Worm (Caenorhabditis elegans) whole organism, L4/young adult: ENCODE data around the gene D2062.4.
"Not testable (repeated sequence)": the region's sequence is repeated elsewhere in the genome, so short reads cannot be mapped to it uniquely, and the experiment has no call there.

Experiments used
- W03F9.2 ChIP-seq: fragments of 150-350 bp; optimal IDR thresholded peaks from 2 replicates; lab custom pipeline; 2014; ENCODE audit warnings: missing biosample characterization, missing genetic modification characterization
- dao-5 ChIP-seq: sonication (generic microtip); optimal IDR thresholded peaks from 2 replicates; lab custom pipeline; 2016; ENCODE audit warnings: missing genotype, missing genetic modification characterization, moderate library complexity, missing compliant biosample characterization
- him-1 ChIP-seq: sonication (generic microtip); optimal IDR thresholded peaks from 2 replicates; lab custom pipeline; 2016; ENCODE audit warnings: missing genotype, missing genetic modification reagents, missing genetic modification characterization, missing compliant biosample characterization

The D2062.4 gene

ce11 chrII:2646756-2647155 is 23.6 kb downstream of the D2062.4 start, which contains the start of gene F22E5.12:
TSS of gene F22E5.12 (minus strand) at chrII:2646856.
- not testable (repeated sequence) for TF ChIP-seq him-1, W03F9.2, dao-5 (tag; lab: Kevin White, UChicago)

DNA sequence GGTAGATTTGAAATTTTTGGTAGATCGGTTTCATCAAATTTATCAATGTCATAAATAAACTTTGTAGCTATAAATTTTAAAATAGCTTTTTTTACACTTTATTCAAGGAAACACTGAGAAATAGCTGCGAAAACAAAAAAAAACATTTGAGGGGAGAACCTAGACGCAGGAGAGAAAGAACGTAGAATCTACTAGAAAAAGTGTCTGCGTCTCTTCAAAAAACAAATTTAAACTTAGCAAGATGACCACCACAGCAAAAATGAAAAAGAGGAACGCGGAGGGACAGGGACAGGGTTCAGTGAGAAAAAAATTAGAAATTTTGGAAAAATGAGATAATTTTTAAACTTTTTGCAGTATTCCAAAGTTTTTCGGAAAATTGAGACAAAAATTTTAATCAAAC is 25.8 kb downstream of the D2062.4 start:
- no peak for TF ChIP-seq dao-5 (tag; lab: Kevin White, UChicago)
- no peak for TF ChIP-seq him-1 (tag; lab: Kevin White, UChicago)
- TF ChIP-seq W03F9.2 (tag; lab: Kevin White, UChicago): no peak

DNA sequence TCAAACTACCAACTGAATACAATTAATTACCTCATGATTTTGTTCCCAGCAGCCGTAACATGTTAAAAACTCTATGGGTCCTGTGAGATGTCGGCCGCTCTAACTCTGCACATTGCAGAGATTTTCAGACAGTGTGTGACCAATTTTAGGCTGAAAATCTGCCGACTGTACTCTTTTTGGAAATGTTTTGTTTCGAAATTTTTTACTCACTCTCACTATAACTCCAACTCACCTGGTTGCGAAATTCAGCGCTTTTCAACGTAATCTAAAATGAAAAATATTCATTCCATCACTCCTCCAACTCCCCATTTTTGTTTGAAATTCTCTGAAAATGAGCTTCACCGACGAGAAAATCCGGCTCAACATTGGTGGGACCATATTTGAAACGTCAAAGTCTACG is 26.3 kb downstream of the D2062.4 start, which contains the start of the genes F22E5.13 and F22E5.6:
TSS of gene F22E5.13 (minus strand) at position 101 of the 400 bp plus-strand sequence.
TSS of gene F22E5.6 (plus strand) at position 297 of the 400 bp plus-strand sequence.
- TF ChIP-seq him-1 (tag; lab: Kevin White, UChicago): no peak
- no peak for TF ChIP-seq W03F9.2 (tag; lab: Kevin White, UChicago)
- no peak for TF ChIP-seq dao-5 (tag; lab: Kevin White, UChicago)

DNA sequence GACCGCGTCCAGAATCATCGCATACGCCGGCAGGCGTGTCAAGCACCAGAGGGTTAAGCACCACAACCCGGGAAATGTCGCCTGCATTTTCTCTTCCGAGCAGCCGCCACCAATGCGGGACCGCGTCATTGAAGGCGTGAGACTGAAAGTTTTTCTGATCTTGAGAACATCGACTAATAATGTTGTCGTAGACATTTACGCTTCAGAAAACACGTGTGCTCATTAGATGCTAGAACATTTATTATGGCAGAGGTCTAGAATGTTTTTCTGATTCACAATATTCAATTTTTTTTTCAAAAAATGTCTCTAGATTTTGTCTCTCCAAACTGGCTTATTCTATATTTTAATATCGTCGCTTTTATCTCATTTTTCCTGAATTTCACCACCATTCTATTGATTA is 33.4 kb downstream of the D2062.4 start, which contains the start of gene sri-47:
TSS of gene sri-47 (plus strand) at position 301 of the 400 bp plus-strand sequence.
- TF ChIP-seq dao-5 (tag; lab: Kevin White, UChicago): no peak
- no peak for TF ChIP-seq W03F9.2 (tag; lab: Kevin White, UChicago)
- no peak for TF ChIP-seq him-1 (tag; lab: Kevin White, UChicago)

- TF ChIP-seq W03F9.2 (tag; lab: Kevin White, UChicago): no peak
- no peak for TF ChIP-seq dao-5 (tag; lab: Kevin White, UChicago)
- no peak for TF ChIP-seq him-1 (tag; lab: Kevin White, UChicago)
These were observed 36.2 kb downstream of the D2062.4 start, which contains the start of gene gcy-21 for ce11 chrII:2659364-2659763. TSS of gene gcy-21 (plus strand) at chrII:2659664.

DNA sequence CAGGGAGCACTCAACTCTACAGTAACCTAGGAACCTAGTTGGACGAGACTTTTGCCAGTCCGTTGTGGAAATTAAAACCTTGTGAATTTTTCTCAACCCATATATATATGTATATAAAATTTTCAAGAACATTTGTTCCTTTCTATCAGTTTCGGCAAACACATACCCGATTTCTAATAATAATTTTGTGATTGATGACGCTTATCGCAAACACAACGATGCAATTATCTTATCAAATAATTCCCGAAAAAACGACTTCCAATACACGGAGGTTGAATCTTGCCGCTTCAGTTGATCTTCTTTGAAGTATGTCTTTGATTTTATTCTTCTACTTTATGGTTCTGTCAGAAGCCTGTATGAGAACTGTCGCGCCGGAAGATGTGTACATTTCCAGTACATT is 41.9 kb downstream of the D2062.4 start, which contains the start of gene F22E5.2:
TSS of gene F22E5.2 (plus strand) at position 301 of the 400 bp plus-strand sequence.
- not testable (repeated sequence) for TF ChIP-seq dao-5, W03F9.2, him-1 (tag; lab: Kevin White, UChicago)

DNA sequence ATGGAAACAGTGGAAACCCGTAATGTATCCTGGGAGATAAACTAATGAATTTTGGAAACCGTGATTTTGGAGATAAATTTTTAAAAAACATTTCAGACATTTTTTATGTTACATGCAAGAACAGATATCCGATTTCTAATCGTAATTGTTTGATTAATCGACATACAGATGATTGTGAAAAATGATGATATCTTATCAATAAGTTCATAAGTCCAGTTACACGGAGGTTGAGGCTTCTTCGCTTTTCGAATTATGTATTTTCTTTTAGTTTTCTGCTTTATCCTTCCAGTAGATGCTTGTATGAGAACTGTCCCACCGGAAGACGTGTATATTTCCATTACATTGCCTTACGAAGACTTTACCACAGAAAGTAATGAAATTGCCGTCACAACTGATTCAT is 42.4 kb downstream of the D2062.4 start, which contains the start of gene F22E5.22:
TSS of gene F22E5.22 (plus strand) at position 301 of the 400 bp plus-strand sequence.
- TF ChIP-seq him-1 (tag; lab: Kevin White, UChicago) (no peak), W03F9.2 (tag; lab: Kevin White, UChicago) (no peak), dao-5 (tag; lab: Kevin White, UChicago) (no peak)

DNA sequence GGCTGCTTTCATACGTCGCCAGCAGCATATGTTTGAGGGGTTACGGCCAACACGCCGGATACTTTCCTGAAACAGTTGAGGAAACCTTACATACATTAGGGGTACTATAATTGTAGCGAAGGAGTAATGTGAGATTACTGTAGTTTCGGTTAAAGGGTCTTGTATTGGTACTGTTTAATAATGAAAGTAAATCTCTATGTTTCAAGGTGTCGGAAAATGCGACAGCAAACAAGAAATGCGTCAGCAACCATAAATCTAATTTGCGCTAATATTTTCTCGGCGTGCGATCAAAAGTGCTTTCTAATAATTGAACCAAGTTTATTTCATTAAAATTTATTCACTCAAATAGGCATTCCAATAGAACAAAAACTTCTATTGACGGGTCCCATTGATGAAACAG is 49.1 kb downstream of the D2062.4 start, which contains the start of gene sri-57:
TSS of gene sri-57 (minus strand) at position 101 of the 400 bp plus-strand sequence.
- TF ChIP-seq dao-5, W03F9.2, him-1 (tag; lab: Kevin White, UChicago): not testable (repeated sequence)

DNA sequence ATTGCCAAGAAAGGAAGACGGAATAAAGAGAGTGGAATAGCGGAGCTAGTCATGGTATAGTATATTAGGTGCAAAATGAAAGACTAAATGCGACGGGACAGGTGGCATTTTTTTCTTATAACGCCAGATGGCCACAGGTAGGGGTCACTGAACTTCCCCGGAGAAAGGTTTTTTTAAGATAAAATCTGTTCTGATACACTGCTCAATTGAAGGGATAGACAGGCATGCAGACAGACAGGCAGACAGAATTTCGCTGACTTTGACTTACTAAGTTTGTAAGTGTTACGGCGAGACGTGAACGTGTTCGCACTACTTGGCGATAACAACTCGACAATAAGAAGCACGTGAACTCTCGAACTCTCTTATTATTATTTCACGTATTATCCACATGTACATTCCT is 50.3 kb downstream of the D2062.4 start, which contains the start of the genes F22E5.20 and F22E5.1:
TSS of gene F22E5.20 (minus strand) at position 101 of the 400 bp plus-strand sequence.
TSS of gene F22E5.1 (plus strand) at position 242 of the 400 bp plus-strand sequence.
- TF ChIP-seq dao-5, him-1, W03F9.2 (tag; lab: Kevin White, UChicago): not testable (repeated sequence)
